Worm (Caenorhabditis elegans) whole organism, L4 larva: ENCODE data around the gene B0554.2.

Experiments
- F37D6.2 ChIP-seq: sonication (generic microtip); optimal IDR thresholded peaks from 2 replicates; lab custom pipeline; 2016; ENCODE audit warnings: mild to moderate bottlenecking, missing genetic modification characterization, missing compliant biosample characterization
- F44E2.7 ChIP-seq: fragments of 200-800 bp; sonication (Bioruptor generic); IDR thresholded peaks from 2 replicates; pipeline ENCODE4 v2.1.2; 2022; ENCODE audit warnings: missing genetic modification characterization, missing compliant biosample characterization
- F49E8.2 ChIP-seq: sonication (generic microtip); optimal IDR thresholded peaks from 2 replicates; lab custom pipeline; 2016; ENCODE audit warnings: missing compliant biosample characterization, mild to moderate bottlenecking, missing genetic modification characterization, borderline replicate concordance
- R02D3.7 ChIP-seq: fragments of 150-350 bp; sonication (generic microtip); optimal IDR thresholded peaks from 3 replicates; lab custom pipeline; 2014; ENCODE audit warnings: missing biosample characterization, missing genetic modification characterization
- Y105C5A.15 ChIP-seq: fragments of 200-800 bp; sonication (Bioruptor generic); IDR thresholded peaks from 2 replicates; pipeline ENCODE4 v1.3.6; 2022; ENCODE audit warnings: missing genetic modification characterization, missing compliant biosample characterization
- ZK546.5 ChIP-seq, 2 experiments: sonication (generic microtip); optimal IDR thresholded peaks; 2 replicates each; lab custom pipeline; 2017; ENCODE audit warnings: missing biosample characterization in 2 of 2, missing genetic modification characterization in 2 of 2
- aha-1 ChIP-seq: fragments of 150-350 bp; peaks from one replicate; lab custom pipeline; 2014; ENCODE audit warnings: missing biosample characterization, missing genetic modification characterization
- attf-4 ChIP-seq: sonication (generic microtip); optimal IDR thresholded peaks from 3 replicates; lab custom pipeline; 2017; ENCODE audit warnings: missing biosample characterization, missing genetic modification characterization
- ceh-20 ChIP-seq: fragments of 200-800 bp; sonication (Bioruptor generic); IDR thresholded peaks from 2 replicates; pipeline ENCODE4 v1.3.6; 2022; ENCODE audit warnings: missing genetic modification reagents, missing genetic modification characterization, missing compliant biosample characterization
- ceh-28 ChIP-seq: fragments of 150-350 bp; optimal IDR thresholded peaks from 2 replicates; lab custom pipeline; 2014; ENCODE audit warnings: missing biosample characterization, missing genetic modification reagents, missing genetic modification characterization
- ceh-82 ChIP-seq: sonication (generic microtip); optimal IDR thresholded peaks from 2 replicates; lab custom pipeline; 2017; ENCODE audit warnings: missing biosample characterization, missing genetic modification characterization
- ctbp-1 ChIP-seq: fragments of 200-800 bp; sonication (Bioruptor generic); IDR thresholded peaks from 2 replicates; pipeline ENCODE4 v1.3.6; 2022; ENCODE audit warnings: missing genetic modification reagents, missing genetic modification characterization, missing compliant biosample characterization
- daf-12 ChIP-seq: fragments of 150-350 bp; optimal IDR thresholded peaks from 2 replicates; lab custom pipeline; 2014; ENCODE audit warnings: missing biosample characterization, missing genetic modification reagents, missing genetic modification characterization
- daf-16 ChIP-seq, 3 experiments: sonication (generic microtip); optimal IDR thresholded peaks; 2 replicates each; lab custom pipeline; 2016 to 2017; ENCODE audit warnings: missing genetic modification characterization in 3 of 3, missing genetic modification reagents in 3 of 3, mild to moderate bottlenecking in 2 of 3, missing compliant biosample characterization in 2 of 3, missing biosample characterization in 1 of 3, moderate library complexity in 1 of 3
- dmd-6 ChIP-seq: fragments of 200-800 bp; sonication (Bioruptor generic); IDR thresholded peaks from 2 replicates; pipeline ENCODE4 v1.3.6; 2022; ENCODE audit warnings: missing genetic modification reagents, missing genetic modification characterization, missing compliant biosample characterization
- dpl-1 ChIP-seq: fragments of 150-350 bp; optimal IDR thresholded peaks from 2 replicates; lab custom pipeline; 2014; ENCODE audit warnings: missing biosample characterization, missing genetic modification reagents, missing genetic modification characterization
- duxl-1 ChIP-seq: sonication (generic microtip); optimal IDR thresholded peaks from 2 replicates; lab custom pipeline; 2016; ENCODE audit warnings: mild to moderate bottlenecking, missing genetic modification characterization, moderate library complexity, missing compliant biosample characterization; ENCODE audit not compliant: poor library complexity
- dve-1 ChIP-seq: sonication (generic microtip); optimal IDR thresholded peaks from 2 replicates; lab custom pipeline; 2017; ENCODE audit warnings: antibody characterized with exemption, mild to moderate bottlenecking, missing genetic modification characterization, missing compliant biosample characterization; ENCODE audit not compliant: insufficient read depth
- egl-27 ChIP-seq: sonication (generic microtip); optimal IDR thresholded peaks from 3 replicates; lab custom pipeline; 2017; ENCODE audit warnings: missing biosample characterization, missing genetic modification reagents, missing genetic modification characterization
- gei-8 ChIP-seq: fragments of 200-800 bp; sonication (Bioruptor generic); optimal IDR thresholded peaks from 2 replicates; lab custom pipeline; 2018; ENCODE audit warnings: mild to moderate bottlenecking, missing genetic modification characterization, missing compliant biosample characterization
- hif-1 ChIP-seq, 2 experiments: sonication (generic microtip); optimal IDR thresholded peaks; 2 replicates each; lab custom pipeline; 2016 to 2017; ENCODE audit warnings: missing compliant biosample characterization in 2 of 2, missing genetic modification characterization in 2 of 2, missing genetic modification reagents in 2 of 2, missing genotype in 2 of 2, mild to moderate bottlenecking in 1 of 2
- hlh-11 ChIP-seq: fragments of 200-800 bp; sonication (Bioruptor generic); optimal IDR thresholded peaks from 2 replicates; lab custom pipeline; 2018; ENCODE audit warnings: mild to moderate bottlenecking, missing genetic modification characterization, missing compliant biosample characterization
- hlh-30 ChIP-seq: sonication (generic microtip); optimal IDR thresholded peaks from 2 replicates; lab custom pipeline; 2017; ENCODE audit warnings: antibody characterized with exemption, mild to moderate bottlenecking, missing genetic modification characterization, missing compliant biosample characterization; ENCODE audit not compliant: insufficient read depth
- jun-1 ChIP-seq: fragments of 150-350 bp; optimal IDR thresholded peaks from 2 replicates; lab custom pipeline; 2014; ENCODE audit warnings: missing biosample characterization, missing genetic modification reagents, missing genetic modification characterization
- lim-7 ChIP-seq: fragments of 200-800 bp; sonication (Bioruptor generic); IDR thresholded peaks from 2 replicates; pipeline ENCODE4 v1.3.6; 2022; ENCODE audit warnings: missing genetic modification characterization, missing compliant biosample characterization
- lin-15B ChIP-seq: fragments of 150-350 bp; sonication (generic microtip); optimal IDR thresholded peaks from 3 replicates; lab custom pipeline; 2014; ENCODE audit warnings: missing biosample characterization, missing genetic modification characterization
- lin-39 ChIP-seq: fragments of 150-350 bp; optimal IDR thresholded peaks from 2 replicates; lab custom pipeline; 2014; ENCODE audit warnings: missing biosample characterization, missing genetic modification reagents, missing genetic modification characterization
- mes-2 ChIP-seq: sonication (generic microtip); optimal IDR thresholded peaks from 2 replicates; lab custom pipeline; 2016; ENCODE audit warnings: missing genotype, mild to moderate bottlenecking, missing genetic modification characterization, missing compliant biosample characterization; ENCODE audit not compliant: poor library complexity, severe bottlenecking
- nhr-102 ChIP-seq: sonication (generic microtip); optimal IDR thresholded peaks from 2 replicates; lab custom pipeline; 2016; ENCODE audit warnings: mild to moderate bottlenecking, missing genetic modification characterization, moderate library complexity, missing compliant biosample characterization
- nhr-11 ChIP-seq: fragments of 150-350 bp; optimal IDR thresholded peaks from 2 replicates; lab custom pipeline; 2014; ENCODE audit warnings: missing biosample characterization, missing genetic modification characterization
- nhr-237 ChIP-seq: sonication (generic microtip); optimal IDR thresholded peaks from 2 replicates; lab custom pipeline; 2017; ENCODE audit warnings: missing biosample characterization, missing genetic modification characterization
- nhr-28 ChIP-seq: fragments of 150-350 bp; optimal IDR thresholded peaks from 2 replicates; lab custom pipeline; 2014; ENCODE audit warnings: missing biosample characterization, missing genetic modification characterization
- nhr-48 ChIP-seq: sonication (generic microtip); optimal IDR thresholded peaks from 2 replicates; lab custom pipeline; 2016; ENCODE audit warnings: mild to moderate bottlenecking, missing genetic modification characterization, missing compliant biosample characterization
- nhr-77 ChIP-seq: fragments of 150-350 bp; optimal IDR thresholded peaks from 2 replicates; lab custom pipeline; 2014; ENCODE audit warnings: missing biosample characterization, missing genetic modification characterization
- php-3 ChIP-seq: fragments of 200-800 bp; sonication (Bioruptor generic); IDR thresholded peaks from 2 replicates; pipeline ENCODE4 v1.3.6; 2022; ENCODE audit warnings: missing genetic modification reagents, missing genetic modification characterization, missing compliant biosample characterization
- pqm-1 ChIP-seq: sonication (generic microtip); optimal IDR thresholded peaks from 2 replicates; lab custom pipeline; 2017; ENCODE audit warnings: missing biosample characterization, missing genetic modification characterization
- rbr-2 ChIP-seq: sonication (generic microtip); optimal IDR thresholded peaks from 2 replicates; lab custom pipeline; 2016; ENCODE audit warnings: missing genotype, missing genetic modification characterization, missing compliant biosample characterization
- sdz-12 ChIP-seq: fragments of 200-800 bp; sonication (Bioruptor generic); optimal IDR thresholded peaks from 2 replicates; lab custom pipeline; 2018; ENCODE audit warnings: mild to moderate bottlenecking, missing genetic modification characterization, missing compliant biosample characterization
- snpc-1.2 ChIP-seq: fragments of 200-800 bp; sonication (Bioruptor generic); IDR thresholded peaks from 2 replicates; pipeline ENCODE4 v1.3.6; 2022; ENCODE audit warnings: missing genetic modification reagents, missing genetic modification characterization, missing compliant biosample characterization
- spr-1 ChIP-seq: sonication (generic microtip); optimal IDR thresholded peaks from 2 replicates; lab custom pipeline; 2016; ENCODE audit warnings: mild to moderate bottlenecking, missing genetic modification characterization, missing compliant biosample characterization
- tra-1 ChIP-seq: fragments of 200-800 bp; sonication (Bioruptor generic); IDR thresholded peaks from 2 replicates; pipeline ENCODE4 v1.3.6; 2022; ENCODE audit warnings: missing genetic modification reagents, missing genetic modification characterization, missing compliant biosample characterization
- zfp-2 ChIP-seq: sonication (generic microtip); optimal IDR thresholded peaks from 2 replicates; lab custom pipeline; 2016; ENCODE audit warnings: mild to moderate bottlenecking, missing genetic modification characterization, missing compliant biosample characterization
- zip-11 ChIP-seq: fragments of 200-800 bp; sonication (Bioruptor generic); IDR thresholded peaks from 2 replicates; pipeline ENCODE4 v1.3.6; 2022; ENCODE audit warnings: missing genetic modification characterization, missing compliant biosample characterization

B0554.2 gene

ce11 chrV:482860-483259 lies 48.9 kb downstream of the B0554.2 start:
- TF ChIP-seq dmd-6 (GFP tag; lab: Robert Waterston, UW) (0 out of 2 replicates have a peak, but pooled peaks have one; percentile 24), ceh-28 (tag; lab: Kevin White, UChicago) (no peak), daf-12 (tag; lab: Kevin White, UChicago) (no peak)

- TF ChIP-seq hif-1 (tag; optimal IDR thresholded peaks at IDR 0.05; lab: Kevin White, UChicago) = no peak
- TF ChIP-seq nhr-77 = peak; percentile 48
- no peak for TF ChIP-seq attf-4 (tag; lab: Kevin White, UChicago)
- no peak for TF ChIP-seq zip-11
- TF ChIP-seq ceh-28 (tag; lab: Kevin White, UChicago) = no peak
- TF ChIP-seq dpl-1 (GFP tag; lab: Kevin White, UChicago) = no peak
- TF ChIP-seq egl-27 (tag; lab: Kevin White, UChicago) = no peak
- TF ChIP-seq dmd-6 (GFP tag; lab: Robert Waterston, UW) = peak; percentile 57
- peak; percentile 31 for TF ChIP-seq hlh-11 (tag; lab: Kevin White, UChicago)
- no peak for TF ChIP-seq sdz-12 (GFP tag; lab: Kevin White, UChicago)
- TF ChIP-seq gei-8 (GFP tag; lab: Kevin White, UChicago) = no peak
- peak; percentile 1 for TF ChIP-seq nhr-102 (tag; lab: Kevin White, UChicago)
- TF ChIP-seq ceh-82 (tag; lab: Kevin White, UChicago) = no peak
- TF ChIP-seq R02D3.7 (tag; lab: Kevin White, UChicago) = no peak
- TF ChIP-seq ctbp-1 (GFP tag; lab: Robert Waterston, UW) = no peak
- TF ChIP-seq rbr-2 (tag; lab: Kevin White, UChicago) = no peak
- peak; percentile 46 for TF ChIP-seq aha-1 (tag; lab: Kevin White, UChicago)
- TF ChIP-seq ceh-20 (GFP tag; lab: Robert Waterston, UW) = no peak
- peak; percentile 91 for TF ChIP-seq nhr-28 (tag; lab: Kevin White, UChicago)
- TF ChIP-seq daf-12 (tag; lab: Kevin White, UChicago) = no peak
- TF ChIP-seq nhr-11 (tag; lab: Kevin White, UChicago) = no peak
- no peak for TF ChIP-seq duxl-1
- TF ChIP-seq dve-1 = peak; percentile 65
- no peak for TF ChIP-seq daf-16 (GFP tag; optimal IDR thresholded peaks at IDR 0.05; lab: Kevin White, UChicago)
- peak; percentile 86 for TF ChIP-seq daf-16 (tag; optimal IDR thresholded peaks at IDR 0.05; lab: Kevin White, UChicago)
- no peak for TF ChIP-seq ZK546.5 (tag; optimal IDR thresholded peaks at IDR 0.05; lab: Kevin White, UChicago)
- no peak for TF ChIP-seq F37D6.2
- peak; percentile 80 for TF ChIP-seq php-3 (GFP tag; lab: Robert Waterston, UW)
- TF ChIP-seq pqm-1 (tag; lab: Kevin White, UChicago) = peak; percentile 81
Observed at ce11 chrV:483289-483795, 49.3 kb downstream of the B0554.2 start, which contains the start of gene nhr-130. TSS of gene nhr-130 (minus strand) at chrV:483339.

- no peak for TF ChIP-seq egl-27 (tag; lab: Kevin White, UChicago)
- 0 out of 2 replicates have a peak, but pooled peaks have one; percentile 16 for TF ChIP-seq tra-1 (GFP tag; lab: Robert Waterston, UW)
- TF ChIP-seq mes-2 (tag; lab: Kevin White, UChicago) = no peak
- TF ChIP-seq dmd-6 (GFP tag; lab: Robert Waterston, UW) = peak; percentile 25; the same call in 1 of the 2 replicates
- no peak for TF ChIP-seq ZK546.5 (tag; optimal IDR thresholded peaks at IDR 0.05; lab: Kevin White, UChicago)
- no peak for TF ChIP-seq rbr-2 (tag; lab: Kevin White, UChicago)
- TF ChIP-seq spr-1 (tag; lab: Kevin White, UChicago) = no peak
- TF ChIP-seq nhr-28 (tag; lab: Kevin White, UChicago) = peak; percentile 82
- TF ChIP-seq Y105C5A.15 (GFP tag; lab: Robert Waterston, UW) = no peak
- TF ChIP-seq hlh-11 (tag; lab: Kevin White, UChicago) = peak; percentile 26
- TF ChIP-seq jun-1 = no peak
- no peak for TF ChIP-seq F44E2.7 (GFP tag; lab: Robert Waterston, UW)
- no peak for TF ChIP-seq zfp-2 (tag; lab: Kevin White, UChicago)
- no peak for TF ChIP-seq F49E8.2 (tag; lab: Kevin White, UChicago)
- TF ChIP-seq snpc-1.2 (GFP tag; lab: Robert Waterston, UW) = no peak
- TF ChIP-seq hlh-30 (tag; lab: Kevin White, UChicago) = peak; percentile 28
- TF ChIP-seq dve-1 = peak; percentile 45
- TF ChIP-seq php-3 (GFP tag; lab: Robert Waterston, UW) = 0 out of 2 replicates have a peak, but pooled peaks have one; percentile 10
- TF ChIP-seq lin-39 = no peak
- TF ChIP-seq daf-16 (GFP tag; optimal IDR thresholded peaks at IDR 0.05; lab: Kevin White, UChicago) = no peak
- TF ChIP-seq daf-16 (tag; optimal IDR thresholded peaks at IDR 0.05; lab: Kevin White, UChicago) = peak; percentile 47
- TF ChIP-seq nhr-237 = no peak
- TF ChIP-seq pqm-1 (tag; lab: Kevin White, UChicago) = peak; percentile 13
- TF ChIP-seq lim-7 = no peak
- no peak for TF ChIP-seq daf-12 (tag; lab: Kevin White, UChicago)
- no peak for TF ChIP-seq nhr-48 (tag; lab: Kevin White, UChicago)
- no peak for TF ChIP-seq lin-15B (tag; lab: Kevin White, UChicago)
Observed at ce11 chrV:484285-484890, 50.4 kb downstream of the B0554.2 start, which contains the start of gene nhr-212. TSS of gene nhr-212 (plus strand) at chrV:484857.
